Fruit fly (Drosophila melanogaster) whole organism, embryonic: ENCODE measurements around the gene Usp8.

Source experiments
- Ada2b ChIP-seq: fragments of 200-800 bp; sonication (Bioruptor generic); IDR thresholded peaks from 2 replicates; pipeline ENCODE4 v1.3.6; 2022; ENCODE audit warnings: missing biosample characterization, missing genetic modification characterization
- Awh ChIP-seq: fragments of 200-800 bp; sonication (Bioruptor generic); IDR thresholded peaks from 2 replicates; pipeline ENCODE4, ENCODE4 v1.3.6; 2022; ENCODE audit warnings: missing biosample characterization, missing genetic modification characterization
- Bteb2 ChIP-seq: fragments of 200-800 bp; sonication (Bioruptor generic); optimal IDR thresholded peaks from 2 replicates; lab custom pipeline; 2016; ENCODE audit warnings: missing biosample characterization, missing genetic modification characterization
- CG10267 ChIP-seq: fragments of 200-800 bp; sonication (Bioruptor generic); optimal IDR thresholded peaks from 2 replicates; lab custom pipeline; 2018; ENCODE audit warnings: missing biosample characterization, mild to moderate bottlenecking, missing genetic modification characterization, moderate library complexity
- CG10274 ChIP-seq: fragments of 200-800 bp; sonication (Bioruptor generic); optimal IDR thresholded peaks from 3 replicates; lab custom pipeline; 2017; ENCODE audit warnings: missing biosample characterization, mild to moderate bottlenecking, missing genetic modification characterization
- CG12104 ChIP-seq: fragments of 200-800 bp; sonication (Bioruptor generic); optimal IDR thresholded peaks from 3 replicates; lab custom pipeline; 2016; ENCODE audit warnings: missing biosample characterization, missing genetic modification characterization
- CG14050 ChIP-seq: fragments of 200-800 bp; sonication (Bioruptor generic); IDR thresholded peaks from 3 replicates; pipeline ENCODE4 v1.3.6; 2022; ENCODE audit warnings: missing biosample characterization, missing genetic modification characterization
- CG15696 ChIP-seq: fragments of 200-800 bp; sonication (Bioruptor generic); optimal IDR thresholded peaks from 2 replicates; lab custom pipeline; 2019; ENCODE audit warnings: missing biosample characterization, mild to moderate bottlenecking, missing genetic modification characterization, moderate library complexity
- CG1647 ChIP-seq: fragments of 200-800 bp; sonication (Bioruptor generic); optimal IDR thresholded peaks from 3 replicates; lab custom pipeline; 2016; ENCODE audit warnings: missing biosample characterization, missing genetic modification characterization
- CG16779 ChIP-seq: fragments of 200-800 bp; sonication (Bioruptor generic); IDR thresholded peaks from 2 replicates; pipeline ENCODE4 v1.3.6; 2022; ENCODE audit warnings: missing biosample characterization, missing genetic modification characterization
- CG17612 ChIP-seq: fragments of 200-800 bp; sonication (Bioruptor generic); IDR thresholded peaks from 2 replicates; pipeline ENCODE4 v1.3.6; 2022; ENCODE audit warnings: missing biosample characterization, missing genetic modification characterization
- CG18764 ChIP-seq: fragments of 200-800 bp; sonication (Bioruptor generic); optimal IDR thresholded peaks from 3 replicates; lab custom pipeline; 2016; ENCODE audit warnings: missing biosample characterization, missing genetic modification characterization
- CG4282 ChIP-seq: fragments of 200-800 bp; sonication (Bioruptor generic); optimal IDR thresholded peaks from 2 replicates; lab custom pipeline; 2016; ENCODE audit warnings: missing biosample characterization, missing genetic modification characterization
- CG43689 ChIP-seq: fragments of 200-800 bp; sonication (Bioruptor generic); IDR thresholded peaks from 2 replicates; pipeline ENCODE4 v1.3.6; 2022; ENCODE audit warnings: missing biosample characterization, missing genetic modification characterization
- CG5953 ChIP-seq: fragments of 200-800 bp; sonication (Bioruptor generic); IDR thresholded peaks from 2 replicates; pipeline ENCODE4 v1.3.6; 2022; ENCODE audit warnings: missing biosample characterization, missing genetic modification characterization
- CG7556 ChIP-seq: fragments of 200-800 bp; sonication (Bioruptor generic); optimal IDR thresholded peaks from 2 replicates; lab custom pipeline; 2017; ENCODE audit warnings: missing biosample characterization, mild to moderate bottlenecking, missing genetic modification characterization
- CG7987 ChIP-seq: fragments of 200-800 bp; sonication (Bioruptor generic); optimal IDR thresholded peaks from 2 replicates; lab custom pipeline; 2018; ENCODE audit warnings: missing biosample characterization, mild to moderate bottlenecking, missing genetic modification characterization, moderate library complexity
- Camta ChIP-seq: fragments of 200-800 bp; sonication (Bioruptor generic); optimal IDR thresholded peaks from 2 replicates; lab custom pipeline; 2016; ENCODE audit warnings: missing biosample characterization, missing genetic modification characterization
- D ChIP-seq, 2 experiments: fragments of 200-800 bp in 1 of 2; fragments of >200 bp in 1 of 2; sonication (Bioruptor generic) in 1 of 2; optimal IDR thresholded peaks; 2 replicates in 1 of 2; 3 replicates in 1 of 2; lab custom pipeline; 2017; ENCODE audit warnings: mild to moderate bottlenecking in 1 of 2, missing biosample characterization in 1 of 2, missing genetic modification characterization in 1 of 2, missing genetic modification reagents in 1 of 2
- Dfd ChIP-seq, 2 experiments: fragments of >200 bp; optimal IDR thresholded peaks; 2 replicates each; lab custom pipeline; 2017; ENCODE audit warnings: missing biosample characterization in 2 of 2, missing genetic modification characterization in 2 of 2
- Dip2 ChIP-seq: fragments of 200-800 bp; sonication (Bioruptor generic); IDR thresholded peaks from 2 replicates; pipeline ENCODE4 v1.3.6; 2022; ENCODE audit warnings: missing biosample characterization, missing genetic modification characterization
- Dref ChIP-seq: fragments of 200-800 bp; sonication (Bioruptor generic); IDR thresholded peaks from 2 replicates; pipeline ENCODE4 v1.3.6; 2022; ENCODE audit warnings: missing biosample characterization, missing genetic modification characterization
- ERR ChIP-seq: fragments of 200-800 bp; sonication (Bioruptor generic); optimal IDR thresholded peaks from 2 replicates; lab custom pipeline; 2016; ENCODE audit warnings: missing biosample characterization, missing genetic modification characterization
- Elba2 ChIP-seq: fragments of 200-800 bp; sonication (Bioruptor generic); optimal IDR thresholded peaks from 3 replicates; lab custom pipeline; 2016; ENCODE audit warnings: missing biosample characterization, missing genetic modification characterization
- H2.0 ChIP-seq: fragments of 200-800 bp; sonication (Bioruptor generic); IDR thresholded peaks from 2 replicates; pipeline ENCODE4 v1.3.6; 2022; ENCODE audit warnings: missing biosample characterization, missing genetic modification characterization
- HLH3B ChIP-seq: fragments of 200-800 bp; sonication (Bioruptor generic); IDR thresholded peaks from 2 replicates; pipeline ENCODE4 v1.3.6; 2022; ENCODE audit warnings: missing biosample characterization, missing genetic modification characterization
- Hand ChIP-seq: fragments of 200-800 bp; sonication (Bioruptor generic); optimal IDR thresholded peaks from 2 replicates; lab custom pipeline; 2017; ENCODE audit warnings: mild to moderate bottlenecking, missing biosample characterization, missing genetic modification reagents, missing genetic modification characterization
- Hmr ChIP-seq: fragments of 200-800 bp; sonication (Bioruptor generic); optimal IDR thresholded peaks from 3 replicates; lab custom pipeline; 2017; ENCODE audit warnings: mild to moderate bottlenecking, missing biosample characterization, missing genetic modification reagents, missing genetic modification characterization
- MBD-R2 ChIP-seq: fragments of 200-800 bp; sonication (Bioruptor generic); IDR thresholded peaks from 2 replicates; pipeline ENCODE4 v1.3.6; 2022; ENCODE audit warnings: missing biosample characterization, missing genetic modification characterization
- NK7.1 ChIP-seq: fragments of 200-800 bp; sonication (Bioruptor generic); optimal IDR thresholded peaks from 3 replicates; lab custom pipeline; 2016; ENCODE audit warnings: missing biosample characterization, missing genetic modification characterization
- Ptx1 ChIP-seq: fragments of 200-800 bp; sonication (Bioruptor generic); IDR thresholded peaks from 2 replicates; pipeline ENCODE4 v1.3.6; 2022; ENCODE audit warnings: missing biosample characterization, missing genetic modification characterization
- Rx ChIP-seq: fragments of 200-800 bp; sonication (Bioruptor generic); IDR thresholded peaks from 2 replicates; pipeline ENCODE4 v1.3.6; 2022; ENCODE audit warnings: missing biosample characterization, missing genetic modification characterization
- Sin3A ChIP-seq: fragments of >200 bp; optimal IDR thresholded peaks from 2 replicates; lab custom pipeline; 2018
- Ssrp ChIP-seq: fragments of 200-800 bp; sonication (Bioruptor generic); optimal IDR thresholded peaks from 2 replicates; lab custom pipeline; 2018; ENCODE audit warnings: missing biosample characterization, mild to moderate bottlenecking, missing genetic modification characterization, moderate library complexity
- ap ChIP-seq: fragments of 200-800 bp; sonication (Bioruptor generic); IDR thresholded peaks from 2 replicates; pipeline ENCODE4 v1.3.6; 2022; ENCODE audit warnings: missing biosample characterization, missing genetic modification characterization
- ash1 ChIP-seq: fragments of 200-800 bp; sonication (Bioruptor generic); optimal IDR thresholded peaks from 2 replicates; lab custom pipeline; 2018; ENCODE audit warnings: missing biosample characterization, mild to moderate bottlenecking, missing genetic modification characterization
- ato ChIP-seq: fragments of 200-800 bp; sonication (Bioruptor generic); IDR thresholded peaks from 2 replicates; pipeline ENCODE4 v1.3.6; 2022; ENCODE audit warnings: missing biosample characterization, missing genetic modification characterization; ENCODE audit not compliant: partially characterized antibody
- az2 ChIP-seq: fragments of 200-800 bp; sonication (Bioruptor generic); optimal IDR thresholded peaks from 3 replicates; lab custom pipeline; 2016; ENCODE audit warnings: missing biosample characterization, missing genetic modification characterization
- br ChIP-seq: fragments of >200 bp; optimal IDR thresholded peaks from 2 replicates; lab custom pipeline; 2017
- bsh ChIP-seq, 2 experiments: fragments of 200-800 bp; sonication (Bioruptor generic); optimal IDR thresholded peaks; 2 replicates each; lab custom pipeline; 2017 to 2018; ENCODE audit warnings: mild to moderate bottlenecking in 2 of 2, missing biosample characterization in 2 of 2, missing genetic modification characterization in 2 of 2, moderate library complexity in 1 of 2
- btn ChIP-seq: fragments of 200-800 bp; sonication (Bioruptor generic); optimal IDR thresholded peaks from 2 replicates; lab custom pipeline; 2016; ENCODE audit warnings: missing biosample characterization, missing genetic modification characterization
- fd102C ChIP-seq: fragments of 200-800 bp; sonication (Bioruptor generic); optimal IDR thresholded peaks from 2 replicates; lab custom pipeline; 2018; ENCODE audit warnings: missing biosample characterization, mild to moderate bottlenecking, missing genetic modification characterization, moderate library complexity
- fd96Cb ChIP-seq: fragments of 200-800 bp; sonication (Bioruptor generic); optimal IDR thresholded peaks from 2 replicates; lab custom pipeline; 2018; ENCODE audit warnings: missing biosample characterization, mild to moderate bottlenecking, missing genetic modification characterization, moderate library complexity
- jing ChIP-seq: fragments of 200-800 bp; sonication (Bioruptor generic); optimal IDR thresholded peaks from 2 replicates; lab custom pipeline; 2018; ENCODE audit warnings: missing biosample characterization, mild to moderate bottlenecking, missing genetic modification characterization
- kay ChIP-seq: fragments of 200-800 bp; sonication (Bioruptor generic); optimal IDR thresholded peaks from 2 replicates; lab custom pipeline; 2016; ENCODE audit warnings: missing biosample characterization, missing genetic modification characterization
- klu ChIP-seq: fragments of 200-800 bp; sonication (Bioruptor generic); IDR thresholded peaks from 2 replicates; pipeline ENCODE4 v1.3.6; 2022; ENCODE audit warnings: missing biosample characterization, missing genetic modification characterization
- lbe ChIP-seq: fragments of 200-800 bp; sonication (Bioruptor generic); optimal IDR thresholded peaks from 2 replicates; lab custom pipeline; 2016; ENCODE audit warnings: missing biosample characterization, mild to moderate bottlenecking, missing genetic modification characterization
- pnt ChIP-seq: fragments of 200-800 bp; sonication (Bioruptor generic); optimal IDR thresholded peaks from 3 replicates; lab custom pipeline; 2016; ENCODE audit warnings: missing biosample characterization, missing genetic modification characterization
- pum ChIP-seq: fragments of 200-800 bp; sonication (Bioruptor generic); optimal IDR thresholded peaks from 2 replicates; lab custom pipeline; 2016; ENCODE audit warnings: missing biosample characterization, missing genetic modification characterization
- tup ChIP-seq: fragments of 200-800 bp; sonication (Bioruptor generic); optimal IDR thresholded peaks from 2 replicates; lab custom pipeline; 2016; ENCODE audit warnings: missing biosample characterization, mild to moderate bottlenecking, missing genetic modification characterization, moderate library complexity
- unpg ChIP-seq: fragments of 200-800 bp; sonication (Bioruptor generic); optimal IDR thresholded peaks from 3 replicates; lab custom pipeline; 2018; ENCODE audit warnings: missing biosample characterization, mild to moderate bottlenecking, missing genetic modification characterization, moderate library complexity
- usp ChIP-seq: fragments of >200 bp; optimal IDR thresholded peaks from 2 replicates; lab custom pipeline; 2017; ENCODE audit warnings: missing biosample characterization, missing genetic modification characterization
- vfl ChIP-seq: fragments of 200-800 bp; sonication (Bioruptor generic); optimal IDR thresholded peaks from 2 replicates; lab custom pipeline; 2016; ENCODE audit warnings: missing biosample characterization, missing genetic modification characterization

Usp8 gene

dm6 chr3R:21140458-21140857, 6.4 kb downstream of the Usp8 start, which contains the start of gene SNF4Agamma:
SNF4Agamma (plus strand) TSS chr3R:21140739.
- TF ChIP-seq CG10267 (tag; lab: Kevin White, UChicago), result peak; percentile 23
- peak; percentile 7 for TF ChIP-seq Camta (GFP tag; lab: Kevin White, UChicago)
- no peak for TF ChIP-seq lbe (GFP tag; lab: Kevin White, UChicago)
- no peak for TF ChIP-seq usp (GFP tag; lab: Kevin White, UChicago)
- no peak for TF ChIP-seq tup (GFP tag; lab: Kevin White, UChicago)
- TF ChIP-seq br (lab: Kevin White, UChicago), result no peak
- no peak for TF ChIP-seq CG15696
- 0 out of 2 replicates have a peak, but pooled peaks have one; percentile 38 for TF ChIP-seq Ptx1
- TF ChIP-seq Ada2b (GFP tag; lab: Robert Waterston, UW), result no peak
- peak; percentile 15 for TF ChIP-seq vfl
- TF ChIP-seq ato (GFP tag; lab: Robert Waterston, UW), result peak; percentile 9; the same call in 1 of the 2 replicates
- no peak for TF ChIP-seq D (optimal IDR thresholded peaks at IDR 0.05; lab: Kevin White, UChicago)
- no peak for TF ChIP-seq D (GFP tag; optimal IDR thresholded peaks at IDR 0.05; lab: Kevin White, UChicago)
- no peak for TF ChIP-seq jing (GFP tag; lab: Kevin White, UChicago)
- no peak for TF ChIP-seq CG1647
- TF ChIP-seq HLH3B (GFP tag; lab: Robert Waterston, UW), result no peak
- TF ChIP-seq CG18764 (GFP tag; lab: Kevin White, UChicago), result peak; percentile 10
- no peak for TF ChIP-seq CG17612 (GFP tag; lab: Robert Waterston, UW)
- TF ChIP-seq fd102C (GFP tag; lab: Kevin White, UChicago), result no peak
- no peak for TF ChIP-seq ERR (GFP tag; lab: Kevin White, UChicago)
- no peak for TF ChIP-seq Rx
- no peak for TF ChIP-seq CG4282 (GFP tag; lab: Kevin White, UChicago)
- no peak for TF ChIP-seq Bteb2
- no peak for TF ChIP-seq CG7987 (GFP tag; lab: Kevin White, UChicago)
- no peak for TF ChIP-seq pnt
- TF ChIP-seq CG43689 (GFP tag; lab: Robert Waterston, UW), result no peak
- TF ChIP-seq ap (GFP tag; lab: Robert Waterston, UW), result no peak
- TF ChIP-seq ash1 (GFP tag; lab: Kevin White, UChicago), result no peak
- TF ChIP-seq pum (GFP tag; lab: Kevin White, UChicago), result peak; percentile 14
- no peak for TF ChIP-seq Hmr
- no peak for TF ChIP-seq fd96Cb (tag; lab: Kevin White, UChicago)
- no peak for TF ChIP-seq klu (GFP tag; lab: Robert Waterston, UW)
- no peak for TF ChIP-seq Hand
- no peak for TF ChIP-seq Dip2
- no peak for TF ChIP-seq CG14050 (GFP tag; lab: Robert Waterston, UW)
- peak; percentile 63 for TF ChIP-seq Dref
- no peak for TF ChIP-seq Dfd (GFP tag; optimal IDR thresholded peaks at IDR 0.05; lab: Kevin White, UChicago)
- TF ChIP-seq Ssrp, result no peak
- TF ChIP-seq kay (GFP tag; lab: Kevin White, UChicago), result peak; percentile 10
- TF ChIP-seq bsh (GFP tag; optimal IDR thresholded peaks at IDR 0.05; lab: Kevin White, UChicago), result no peak
- no peak for TF ChIP-seq H2.0 (GFP tag; lab: Robert Waterston, UW)
- TF ChIP-seq CG16779 (GFP tag; lab: Robert Waterston, UW), result no peak
- TF ChIP-seq unpg, result no peak
- peak; percentile 42 for TF ChIP-seq Sin3A (lab: Kevin White, UChicago)
- TF ChIP-seq Elba2, result no peak
- TF ChIP-seq btn, result no peak
- TF ChIP-seq Awh, result no peak
- TF ChIP-seq NK7.1, result no peak
- no peak for TF ChIP-seq CG7556 (GFP tag; lab: Kevin White, UChicago)
- TF ChIP-seq MBD-R2 (GFP tag; lab: Robert Waterston, UW), result peak; percentile 36; the same call in 1 of the 2 replicates
- TF ChIP-seq CG10274 (GFP tag; lab: Kevin White, UChicago), result no peak
- TF ChIP-seq CG12104 (GFP tag; lab: Kevin White, UChicago), result no peak
- TF ChIP-seq CG5953 (GFP tag; lab: Robert Waterston, UW), result no peak
- no peak for TF ChIP-seq az2 (GFP tag; lab: Kevin White, UChicago)
